Worm (Caenorhabditis elegans): ENCODE results near the gene T12B3.3.
"Not testable (repeated sequence)": the region's sequence is repeated elsewhere in the genome, so short reads cannot be mapped to it uniquely, and the experiment has no call there.

DNA sequence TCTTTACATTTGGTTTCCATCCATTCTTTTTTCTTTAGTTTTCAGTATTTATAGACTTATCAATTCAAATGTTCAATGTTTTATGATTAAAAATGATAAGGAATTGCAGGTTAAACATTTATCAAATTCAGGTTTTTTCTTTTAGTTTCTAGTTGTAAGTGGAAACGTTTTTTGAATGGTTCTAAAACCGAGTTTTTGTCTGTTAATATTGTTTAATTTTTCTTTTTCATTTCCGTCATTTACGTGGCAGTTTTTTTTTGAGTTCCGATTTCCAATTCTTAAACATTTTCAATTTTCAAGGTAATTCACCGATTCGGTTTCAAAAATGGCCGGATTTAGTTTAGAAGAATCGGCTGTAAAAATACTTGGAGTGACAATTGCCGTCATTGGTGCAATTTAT is at the start of gene T12B3.3:
- not testable (repeated sequence) for TF ChIP-seq ces-1 (GFP tag; optimal IDR thresholded peaks at IDR 0.05); pha-4 (tag; optimal IDR thresholded peaks at IDR 0.05); lsy-2 (tag; optimal IDR thresholded peaks at IDR 0.05); unc-62 (GFP tag; optimal IDR thresholded peaks at IDR 0.05); ztf-11 (tag; optimal IDR thresholded peaks at IDR 0.05); mep-1 (tag; optimal IDR thresholded peaks at IDR 0.05); unc-39 (tag; optimal IDR thresholded peaks at IDR 0.05); nhr-237 (tag; optimal IDR thresholded peaks at IDR 0.05); snpc-4 (tag; optimal IDR thresholded peaks at IDR 0.05); nhr-28 (tag; optimal IDR thresholded peaks at IDR 0.05); mab-5 (tag; optimal IDR thresholded peaks at IDR 0.05); ceh-83 (GFP tag; optimal IDR thresholded peaks at IDR 0.05); hlh-1 (tag; optimal IDR thresholded peaks at IDR 0.05); nhr-76 (tag; optimal IDR thresholded peaks at IDR 0.05)

All from whole organism, mixed stage, embryonic.